Worm (Caenorhabditis elegans): ENCODE measurements around the gene Y53F4B.36.

Gene Y53F4B.36

DNA sequence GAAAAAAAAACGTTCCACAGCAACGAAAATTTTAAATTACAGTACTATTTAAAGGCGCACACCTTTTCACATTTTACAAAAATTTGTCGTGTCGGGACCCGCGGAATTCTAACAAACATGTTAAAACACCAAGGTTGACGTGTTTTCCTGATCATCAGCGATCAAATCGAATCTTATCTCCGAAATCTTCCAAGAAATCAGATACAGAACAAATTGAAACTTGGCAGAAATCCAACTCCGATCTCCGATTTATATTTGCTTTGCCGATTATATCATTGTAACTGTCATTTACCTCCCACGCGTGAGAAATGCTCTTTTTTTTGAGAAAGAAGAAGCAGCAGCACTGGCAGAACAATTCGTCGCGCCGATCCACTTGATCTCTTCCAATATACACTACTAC is 38.0 kb downstream of the Y53F4B.36 start:
- TF ChIP-seq nhr-20 (tag; optimal IDR thresholded peaks at IDR 0.05) (peak; percentile 3), nhr-90 (tag; optimal IDR thresholded peaks at IDR 0.05; ENCODE audit: poor library complexity) (peak; percentile 2), nhr-85 (tag) (peak; percentile 90), nhr-47 (tag; optimal IDR thresholded peaks at IDR 0.05) (no peak), blmp-1 (tag; optimal IDR thresholded peaks at IDR 0.05) (peak; percentile 44), hpl-2 (GFP tag; optimal IDR thresholded peaks at IDR 0.05) (no peak), hlh-4 (tag; optimal IDR thresholded peaks at IDR 0.05) (no peak), nhr-71 (tag; optimal IDR thresholded peaks at IDR 0.05) (peak; percentile 28), lin-14 (GFP tag; optimal IDR thresholded peaks at IDR 0.05) (peak; percentile 52), efl-1 (optimal IDR thresholded peaks at IDR 0.05) (no peak), efl-1 (GFP tag; optimal IDR thresholded peaks at IDR 0.05 in 1 of 2) (no peak)

DNA sequence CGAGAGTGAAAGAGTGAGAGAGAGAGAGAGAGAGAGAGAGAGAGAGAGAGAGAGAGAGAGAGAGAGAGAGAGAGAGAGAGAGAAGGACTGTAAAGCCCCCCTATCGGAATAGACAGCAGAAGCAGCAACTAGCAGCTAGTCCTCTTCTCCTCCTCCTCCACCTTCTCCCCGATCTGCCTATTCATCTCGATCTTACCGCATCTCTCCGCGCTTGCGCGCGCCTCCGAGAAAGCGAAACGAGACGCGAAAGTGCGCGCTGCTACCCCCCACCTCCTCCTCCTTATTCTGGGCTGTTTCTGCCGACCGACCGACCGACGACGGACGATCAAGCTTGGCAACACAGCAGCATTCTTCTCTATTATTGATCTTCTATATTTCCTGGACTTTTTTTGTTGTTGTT is 42.2 kb downstream of the Y53F4B.36 start:
- peak; percentile 94 for TF ChIP-seq blmp-1 (tag; optimal IDR thresholded peaks at IDR 0.05)
- no peak for TF ChIP-seq pag-3 (tag; optimal IDR thresholded peaks at IDR 0.05; ENCODE audit: borderline replicate concordance, insufficient read depth)

DNA sequence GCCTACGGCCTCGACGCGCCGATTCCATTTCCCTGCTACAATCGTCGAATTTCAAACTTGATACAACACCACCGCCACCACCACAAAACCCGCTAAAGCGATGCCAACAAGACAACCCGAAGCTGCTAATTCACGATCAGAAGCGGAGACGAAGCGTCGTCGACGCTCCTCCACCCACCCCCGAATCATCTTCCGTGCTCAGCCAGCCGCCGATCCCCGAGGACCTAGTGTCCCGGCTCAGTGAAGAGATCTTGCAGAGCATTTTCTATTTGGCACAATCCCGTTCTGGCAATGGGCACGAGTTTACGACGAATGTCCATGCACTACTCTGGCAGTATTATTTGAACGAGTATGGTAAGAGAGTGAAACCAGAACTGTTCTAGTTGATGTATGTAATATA is 42.9 kb downstream of the Y53F4B.36 start:
- TF ChIP-seq lin-39 (tag; optimal IDR thresholded peaks at IDR 0.05) (no peak), ets-5 (GFP tag; IDR thresholded peaks at IDR 0.05) (0 out of 2 replicates have a peak, but pooled peaks have one; percentile 61)

DNA sequence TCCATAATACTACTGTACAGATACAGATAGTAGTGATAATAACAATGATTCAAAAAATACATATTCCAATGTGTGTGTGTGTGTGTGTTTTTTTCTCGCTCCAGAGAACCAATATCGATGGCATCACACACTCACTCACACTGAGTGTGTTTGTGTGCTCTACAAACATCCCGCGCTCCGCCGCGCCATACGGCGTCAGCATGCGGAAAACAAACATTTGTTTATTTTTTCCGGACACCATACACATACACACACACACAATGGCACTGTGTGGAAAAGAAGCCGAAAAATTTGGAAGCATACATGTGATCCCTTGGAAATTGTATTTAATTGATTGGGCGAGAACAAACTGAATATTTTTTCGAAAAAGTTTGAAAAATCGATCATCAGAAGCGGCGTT is 43.3 kb downstream of the Y53F4B.36 start:
- TF ChIP-seq efl-1 (optimal IDR thresholded peaks at IDR 0.05) (no peak), efl-1 (GFP tag; optimal IDR thresholded peaks at IDR 0.05 in 1 of 2) (peak in 1 of 2 experiments; percentile 90), mdl-1 (tag; optimal IDR thresholded peaks at IDR 0.05) (no peak), egl-13 (tag; optimal IDR thresholded peaks at IDR 0.05) (no peak), ces-1 (GFP tag; optimal IDR thresholded peaks at IDR 0.05) (no peak), fkh-4 (tag; optimal IDR thresholded peaks at IDR 0.05; ENCODE audit: borderline replicate concordance) (no peak), vab-15 (tag; optimal IDR thresholded peaks at IDR 0.05) (no peak), tbx-2 (tag; optimal IDR thresholded peaks at IDR 0.05) (no peak), isw-1 (GFP tag; IDR thresholded peaks at IDR 0.05) (no peak)

DNA sequence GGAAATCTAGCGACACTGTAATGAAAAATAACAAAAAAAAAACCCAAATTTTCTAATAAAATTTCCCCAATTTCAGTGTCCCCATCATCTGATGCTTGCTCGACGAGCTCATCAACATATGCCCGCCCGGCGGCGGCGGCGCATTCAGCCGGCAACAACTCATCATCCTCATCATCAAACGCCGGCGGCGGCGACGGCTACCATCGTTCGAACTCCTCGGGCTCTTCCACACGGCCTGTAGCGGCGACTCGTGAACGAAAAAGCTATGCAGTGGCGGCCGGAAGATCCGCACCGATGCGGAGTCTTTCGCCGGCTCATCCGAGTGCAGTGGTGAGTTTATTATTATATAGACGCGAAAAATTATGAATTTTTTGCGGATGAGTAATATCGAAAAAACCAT is 44.4 kb downstream of the Y53F4B.36 start:
- no peak for TF ChIP-seq ztf-11 (tag; optimal IDR thresholded peaks at IDR 0.05)
- no peak for TF ChIP-seq unc-86 (tag; optimal IDR thresholded peaks at IDR 0.05)
- TF ChIP-seq snpc-4 (tag; optimal IDR thresholded peaks at IDR 0.05) = no peak
- TF ChIP-seq fos-1 (tag; optimal IDR thresholded peaks at IDR 0.05) = no peak
- TF ChIP-seq nhr-19 (GFP tag; conservative IDR thresholded peaks at IDR 0.05) = no peak
- TF ChIP-seq grh-1 (GFP tag; IDR thresholded peaks at IDR 0.05) = no peak
- TF ChIP-seq isw-1 (GFP tag; IDR thresholded peaks at IDR 0.05) = no peak

ce11 chrII:15226186-15226585 is 50.4 kb downstream of the Y53F4B.36 start:
- TF ChIP-seq fkh-4 (tag; optimal IDR thresholded peaks at IDR 0.05; ENCODE audit: borderline replicate concordance) (no peak), grh-1 (GFP tag; IDR thresholded peaks at IDR 0.05) (no peak), nhr-71 (tag; optimal IDR thresholded peaks at IDR 0.05) (no peak), swsn-7 (tag; optimal IDR thresholded peaks at IDR 0.05) (no peak), sptf-1 (tag; optimal IDR thresholded peaks at IDR 0.05) (no peak), ets-5 (GFP tag; IDR thresholded peaks at IDR 0.05) (no peak), lin-39 (tag; optimal IDR thresholded peaks at IDR 0.05) (no peak), mep-1 (tag; optimal IDR thresholded peaks at IDR 0.05) (no peak), unc-130 (tag; optimal IDR thresholded peaks at IDR 0.05) (no peak), sup-37 (GFP tag; optimal IDR thresholded peaks at IDR 0.05) (no peak), nhr-12 (tag; optimal IDR thresholded peaks at IDR 0.05) (no peak), tbx-2 (tag; optimal IDR thresholded peaks at IDR 0.05) (no peak), skn-1 (tag; optimal IDR thresholded peaks at IDR 0.05) (no peak), egl-27 (tag; optimal IDR thresholded peaks at IDR 0.05) (no peak), snu-23 (GFP tag; optimal IDR thresholded peaks at IDR 0.05) (no peak), dsc-1 (tag; optimal IDR thresholded peaks at IDR 0.05) (no peak), ceh-63 (GFP tag; optimal IDR thresholded peaks at IDR 0.05) (no peak)

All from whole organism, L1 larva.